Worm (Caenorhabditis elegans): ENCODE measurements around the gene fbxa-64.
A peak's percentile ranks its signal among the peaks of the same experiment; 100 is the strongest.

fbxa-64 gene

ce11 chrV:3289267-3289666 lies 11.3 kb upstream of the fbxa-64 start, which contains the start of gene F35F10.6 (continued):
- no peak for TF ChIP-seq nhr-102 (tag; optimal IDR thresholded peaks at IDR 0.05)
- TF ChIP-seq hif-1 (tag; optimal IDR thresholded peaks at IDR 0.05): no peak

- TF ChIP-seq aha-1 (tag) (peak; percentile 34), madf-5 (GFP tag; IDR thresholded peaks at IDR 0.05) (0 out of 4 replicates have a peak, but pooled peaks of 1 of the 2 experiments have one; percentile 13), cey-2 (tag; optimal IDR thresholded peaks at IDR 0.05; ENCODE audit: borderline replicate concordance, insufficient read depth) (no peak)
Observed at ce11 chrV:3288134-3288533, 10.2 kb upstream of the fbxa-64 start.

- TF ChIP-seq lim-7 (GFP tag; IDR thresholded peaks at IDR 0.05) (no peak), lsy-2 (tag; optimal IDR thresholded peaks at IDR 0.05) (no peak), snpc-4 (tag; optimal IDR thresholded peaks at IDR 0.05) (no peak), Y75B8A.6 (GFP tag; IDR thresholded peaks at IDR 0.05) (no peak), unc-130 (GFP tag; optimal IDR thresholded peaks at IDR 0.05) (no peak), saeg-2 (GFP tag; IDR thresholded peaks at IDR 0.05) (no peak), nhr-28 (tag; optimal IDR thresholded peaks at IDR 0.05) (no peak), lir-3 (tag; optimal IDR thresholded peaks at IDR 0.05) (no peak), unc-39 (tag; optimal IDR thresholded peaks at IDR 0.05) (no peak), hmg-1.1 (GFP tag; IDR thresholded peaks at IDR 0.05) (no peak), attf-4 (tag; optimal IDR thresholded peaks at IDR 0.05) (no peak), fkh-10 (GFP tag; optimal IDR thresholded peaks at IDR 0.05) (no peak), egl-43 (GFP tag; IDR thresholded peaks at IDR 0.05) (no peak)
Observed at ce11 chrV:3287330-3287729, 9.4 kb upstream of the fbxa-64 start, which contains the start of gene F35F10.7. Gene F35F10.7 (minus strand): TSS chrV:3287430.

ce11 chrV:3284629-3285028 lies 6.7 kb upstream of the fbxa-64 start, which contains the start of gene F35F10.5:
Gene F35F10.5 (plus strand): TSS chrV:3284929.
- TF ChIP-seq F26F4.8 (GFP tag; conservative IDR thresholded peaks at IDR 0.05) (no peak), rbr-2 (tag; optimal IDR thresholded peaks at IDR 0.05) (no peak), dmd-6 (GFP tag; IDR thresholded peaks at IDR 0.05) (no peak), ZK337.2 (GFP tag; IDR thresholded peaks at IDR 0.05) (0 out of 2 replicates have a peak, but pooled peaks have one; percentile 24), nhr-25 (tag; optimal IDR thresholded peaks at IDR 0.05; ENCODE audit: borderline replicate concordance, insufficient read depth) (no peak), nhr-42 (GFP tag; IDR thresholded peaks at IDR 0.05) (no peak), T20F7.1 (GFP tag; optimal IDR thresholded peaks at IDR 0.05) (no peak), lin-1 (GFP tag; IDR thresholded peaks at IDR 0.05) (no peak), ctbp-1 (GFP tag; IDR thresholded peaks at IDR 0.05) (no peak), ceh-62 (tag; optimal IDR thresholded peaks at IDR 0.05) (no peak), mdt-29 (GFP tag; IDR thresholded peaks at IDR 0.05) (no peak), mes-2 (tag; optimal IDR thresholded peaks at IDR 0.05; ENCODE audit: poor library complexity, severe bottlenecking) (no peak), hif-1 (tag; optimal IDR thresholded peaks at IDR 0.05) (no peak), unc-62 (GFP tag; optimal IDR thresholded peaks at IDR 0.05 in 1 of 2) (peak in 1 of 2 experiments; percentile 25), unc-62 (tag; optimal IDR thresholded peaks at IDR 0.05) (no peak), attf-4 (tag; optimal IDR thresholded peaks at IDR 0.05) (no peak), lin-29 (GFP tag; IDR thresholded peaks at IDR 0.05) (no peak), lin-13 (GFP tag; optimal IDR thresholded peaks at IDR 0.05) (no peak), mxl-3 (GFP tag; optimal IDR thresholded peaks at IDR 0.05) (no peak), nhr-102 (tag; optimal IDR thresholded peaks at IDR 0.05) (no peak), aha-1 (tag) (peak; percentile 49), lin-39 (tag; optimal IDR thresholded peaks at IDR 0.05) (no peak), F49E8.2 (tag; optimal IDR thresholded peaks at IDR 0.05; ENCODE audit: borderline replicate concordance) (no peak), nhr-237 (tag; optimal IDR thresholded peaks at IDR 0.05) (no peak), zip-2 (tag; optimal IDR thresholded peaks at IDR 0.05) (no peak)

Data from whole organism, L4 larva.